Worm (Caenorhabditis elegans) whole organism, young adult: ENCODE measurements around the gene F48D6.4.

ENCODE experiments used
- B0261.1 ChIP-seq: sonication (generic microtip); optimal IDR thresholded peaks from 2 replicates; lab custom pipeline; 2016; ENCODE audit warnings: mild to moderate bottlenecking, missing genetic modification characterization, moderate library complexity, missing compliant biosample characterization
- B0336.3 ChIP-seq: fragments of 200-800 bp; sonication (Bioruptor generic); IDR thresholded peaks from 2 replicates; pipeline ENCODE4 v1.3.6; 2022; ENCODE audit warnings: missing genetic modification characterization, missing compliant biosample characterization
- C06A6.2 ChIP-seq: fragments of 200-800 bp; sonication (Bioruptor generic); conservative IDR thresholded peaks from 2 replicates; pipeline ENCODE4 v1.3.6; 2022; ENCODE audit warnings: missing genetic modification characterization, missing compliant biosample characterization
- F37B4.10 ChIP-seq: fragments of 200-800 bp; sonication (Bioruptor generic); IDR thresholded peaks from 2 replicates; pipeline ENCODE4 v1.3.6; 2022; ENCODE audit warnings: missing genetic modification characterization, missing compliant biosample characterization
- F57C9.4 ChIP-seq: sonication (generic microtip); optimal IDR thresholded peaks from 2 replicates; lab custom pipeline; 2017; ENCODE audit warnings: mild to moderate bottlenecking, missing genetic modification characterization, missing compliant biosample characterization
- K11D2.4 ChIP-seq: fragments of 200-800 bp; sonication (Bioruptor generic); IDR thresholded peaks from 2 replicates; pipeline ENCODE4 v1.3.6; 2022; ENCODE audit warnings: missing genetic modification reagents, missing genetic modification characterization, missing compliant biosample characterization
- K12H6.12 ChIP-seq: fragments of 200-800 bp; sonication (Bioruptor generic); optimal IDR thresholded peaks from 2 replicates; lab custom pipeline; 2018; ENCODE audit warnings: mild to moderate bottlenecking, missing genetic modification characterization, missing compliant biosample characterization
- Y53F4B.3 ChIP-seq: fragments of 200-800 bp; sonication (Bioruptor generic); IDR thresholded peaks from 2 replicates; pipeline ENCODE4 v1.3.6; 2022; ENCODE audit warnings: missing genetic modification reagents, missing genetic modification characterization, missing compliant biosample characterization
- Y53G8AR.9 ChIP-seq: fragments of 200-800 bp; sonication (Bioruptor generic); conservative IDR thresholded peaks from 2 replicates; pipeline ENCODE4 v1.3.6; 2022; ENCODE audit warnings: missing genetic modification reagents, missing genetic modification characterization, missing compliant biosample characterization
- ama-1 ChIP-seq, 3 experiments: fragments of 150-350 bp in 1 of 3; sonication (generic microtip) in 2 of 3; optimal IDR thresholded peaks; 2 replicates each; lab custom pipeline; 2014 to 2018; ENCODE audit warnings: missing biosample characterization in 2 of 3, missing genetic modification characterization in 2 of 3, missing genetic modification reagents in 2 of 3
- attf-3 ChIP-seq: fragments of 200-800 bp; sonication (Bioruptor generic); conservative IDR thresholded peaks from 2 replicates; pipeline ENCODE4 v1.3.6; 2022; ENCODE audit warnings: missing genetic modification reagents, missing genetic modification characterization, missing compliant biosample characterization
- attf-5 ChIP-seq: fragments of 200-800 bp; sonication (Bioruptor generic); optimal IDR thresholded peaks from 2 replicates; lab custom pipeline; 2018; ENCODE audit warnings: mild to moderate bottlenecking, missing genetic modification characterization, missing compliant biosample characterization
- cebp-1 ChIP-seq, 2 experiments: fragments of 200-800 bp in 1 of 2; sonication (Bioruptor generic) in 1 of 2; sonication (generic microtip) in 1 of 2; IDR thresholded peaks in 1 of 2; optimal IDR thresholded peaks in 1 of 2; 2 replicates each; pipeline versions ENCODE4 v1.3.6 to Lab custom; 2017 to 2022; ENCODE audit warnings: missing compliant biosample characterization in 2 of 2, missing genetic modification characterization in 2 of 2, mild to moderate bottlenecking in 1 of 2, missing genetic modification reagents in 1 of 2, moderate library complexity in 1 of 2
- ceh-27 ChIP-seq: fragments of 200-800 bp; sonication (Bioruptor generic); optimal IDR thresholded peaks from 2 replicates; lab custom pipeline; 2018; ENCODE audit warnings: mild to moderate bottlenecking, missing genetic modification characterization, moderate library complexity, missing compliant biosample characterization
- chd-7 ChIP-seq: sonication (generic microtip); optimal IDR thresholded peaks from 2 replicates; lab custom pipeline; 2016; ENCODE audit warnings: mild to moderate bottlenecking, missing genetic modification characterization, moderate library complexity, missing compliant biosample characterization
- die-1 ChIP-seq: sonication (generic microtip); optimal IDR thresholded peaks from 2 replicates; lab custom pipeline; 2016; ENCODE audit warnings: missing genotype, mild to moderate bottlenecking, missing genetic modification characterization, missing compliant biosample characterization
- dox-1 ChIP-seq: fragments of 200-800 bp; sonication (Bioruptor generic); IDR thresholded peaks from 2 replicates; pipeline ENCODE4 v1.3.6; 2022; ENCODE audit warnings: missing genetic modification reagents, missing genetic modification characterization, missing compliant biosample characterization
- fkh-3 ChIP-seq: sonication (generic microtip); optimal IDR thresholded peaks from 2 replicates; lab custom pipeline; 2016; ENCODE audit warnings: mild to moderate bottlenecking, missing genetic modification characterization, missing compliant biosample characterization
- gei-17 ChIP-seq: fragments of 200-800 bp; sonication (Bioruptor generic); optimal IDR thresholded peaks from 2 replicates; lab custom pipeline; 2018; ENCODE audit warnings: mild to moderate bottlenecking, missing genetic modification characterization, missing compliant biosample characterization
- hmg-20 ChIP-seq: fragments of 200-800 bp; sonication (Bioruptor generic); IDR thresholded peaks from 2 replicates; pipeline ENCODE4 v1.3.6; 2022; ENCODE audit warnings: missing genetic modification reagents, missing genetic modification characterization, missing compliant biosample characterization
- lag-1 ChIP-seq: fragments of 200-800 bp; sonication (Bioruptor generic); IDR thresholded peaks from 2 replicates; pipeline ENCODE4 v1.3.6; 2022; ENCODE audit warnings: missing genetic modification reagents, missing genetic modification characterization, missing compliant biosample characterization
- let-526 ChIP-seq: fragments of 200-800 bp; sonication (Bioruptor generic); IDR thresholded peaks from 2 replicates; pipeline ENCODE4 v1.3.6; 2022; ENCODE audit warnings: missing genetic modification reagents, missing genetic modification characterization, missing compliant biosample characterization
- let-607 ChIP-seq, 2 experiments: fragments of 200-800 bp in 1 of 2; sonication (Bioruptor generic) in 1 of 2; sonication (generic microtip) in 1 of 2; optimal IDR thresholded peaks; 2 replicates each; lab custom pipeline; 2016 to 2018; ENCODE audit warnings: mild to moderate bottlenecking in 2 of 2, missing compliant biosample characterization in 2 of 2, missing genetic modification characterization in 2 of 2, moderate library complexity in 2 of 2, missing genotype in 1 of 2
- lin-26 ChIP-seq: fragments of 200-800 bp; sonication (Bioruptor generic); IDR thresholded peaks from 2 replicates; pipeline ENCODE4 v1.3.6; 2022; ENCODE audit warnings: missing genetic modification reagents, missing genetic modification characterization, missing compliant biosample characterization
- lin-40 ChIP-seq: sonication (generic microtip); optimal IDR thresholded peaks from 2 replicates; lab custom pipeline; 2016; ENCODE audit warnings: missing genetic modification characterization, mild to moderate bottlenecking, missing compliant biosample characterization, missing genotype, missing genetic modification reagents
- lir-1 ChIP-seq: fragments of 200-800 bp; sonication (Bioruptor generic); conservative IDR thresholded peaks from 2 replicates; pipeline ENCODE4 v1.3.6; 2022; ENCODE audit warnings: missing genetic modification reagents, missing genetic modification characterization, missing compliant biosample characterization
- lsl-1 ChIP-seq: fragments of 200-800 bp; sonication (Bioruptor generic); optimal IDR thresholded peaks from 2 replicates; lab custom pipeline; 2018; ENCODE audit warnings: mild to moderate bottlenecking, missing genetic modification characterization, moderate library complexity, missing compliant biosample characterization
- madf-3 ChIP-seq: fragments of 200-800 bp; sonication (Bioruptor generic); IDR thresholded peaks from 2 replicates; pipeline ENCODE4 v1.3.6; 2022; ENCODE audit warnings: missing genetic modification reagents, missing genetic modification characterization, missing compliant biosample characterization
- madf-6 ChIP-seq: fragments of 200-800 bp; sonication (Bioruptor generic); IDR thresholded peaks from 2 replicates; pipeline ENCODE4 v1.3.6; 2022; ENCODE audit warnings: missing genetic modification reagents, missing genetic modification characterization, missing compliant biosample characterization
- mcd-1 ChIP-seq: fragments of 200-800 bp; sonication (Bioruptor generic); IDR thresholded peaks from 2 replicates; pipeline ENCODE4 v1.3.6; 2022; ENCODE audit warnings: missing genetic modification reagents, missing genetic modification characterization, missing compliant biosample characterization
- nhr-120 ChIP-seq: fragments of 200-800 bp; sonication (Bioruptor generic); IDR thresholded peaks from 2 replicates; pipeline ENCODE4 v1.3.6; 2022; ENCODE audit warnings: missing genetic modification characterization, missing compliant biosample characterization
- nhr-179 ChIP-seq: sonication (generic microtip); optimal IDR thresholded peaks from 2 replicates; lab custom pipeline; 2016; ENCODE audit warnings: mild to moderate bottlenecking, missing genetic modification characterization, missing compliant biosample characterization
- nhr-27 ChIP-seq: fragments of 200-800 bp; sonication (Bioruptor generic); optimal IDR thresholded peaks from 2 replicates; lab custom pipeline; 2018; ENCODE audit warnings: mild to moderate bottlenecking, missing genetic modification characterization, moderate library complexity, missing compliant biosample characterization
- nhr-90 ChIP-seq: sonication (generic microtip); optimal IDR thresholded peaks from 2 replicates; lab custom pipeline; 2016; ENCODE audit warnings: missing genotype, mild to moderate bottlenecking, missing genetic modification characterization, missing compliant biosample characterization
- pbrm-1 ChIP-seq: fragments of 200-800 bp; sonication (Bioruptor generic); IDR thresholded peaks from 2 replicates; pipeline ENCODE4 v1.3.6; 2022; ENCODE audit warnings: missing genetic modification reagents, missing genetic modification characterization, missing compliant biosample characterization
- rec-8 ChIP-seq, 2 experiments: sonication (generic microtip); optimal IDR thresholded peaks; 2 replicates each; lab custom pipeline; 2016; ENCODE audit warnings: mild to moderate bottlenecking in 2 of 2, missing genetic modification characterization in 2 of 2, missing genetic modification reagents in 2 of 2, missing genotype in 2 of 2, missing biosample characterization in 1 of 2, missing compliant biosample characterization in 1 of 2, moderate library complexity in 1 of 2
- repo-1 ChIP-seq: sonication (generic microtip); optimal IDR thresholded peaks from 2 replicates; lab custom pipeline; 2017; ENCODE audit warnings: mild to moderate bottlenecking, missing genetic modification characterization, missing compliant biosample characterization
- sdz-38 ChIP-seq: sonication (generic microtip); optimal IDR thresholded peaks from 2 replicates; lab custom pipeline; 2016; ENCODE audit warnings: missing genotype, missing genetic modification characterization, missing compliant biosample characterization
- somi-1 ChIP-seq: fragments of 200-800 bp; sonication (Bioruptor generic); optimal IDR thresholded peaks from 2 replicates; lab custom pipeline; 2018; ENCODE audit warnings: mild to moderate bottlenecking, missing genetic modification characterization, missing compliant biosample characterization
- tbp1 ChIP-seq: fragments of 200-800 bp; sonication (Bioruptor generic); optimal IDR thresholded peaks from 2 replicates; lab custom pipeline; 2018; ENCODE audit warnings: mild to moderate bottlenecking, missing genetic modification characterization, missing compliant biosample characterization
- tbx-9 ChIP-seq: sonication (generic microtip); optimal IDR thresholded peaks from 2 replicates; lab custom pipeline; 2016; ENCODE audit warnings: borderline replicate concordance, missing genetic modification characterization, inconsistent platforms, missing compliant biosample characterization
- tlf-1 ChIP-seq: fragments of 200-800 bp; sonication (Bioruptor generic); optimal IDR thresholded peaks from 2 replicates; lab custom pipeline; 2018; ENCODE audit warnings: mild to moderate bottlenecking, missing genetic modification characterization, missing compliant biosample characterization
- unc-62 ChIP-seq: fragments of 150-350 bp; optimal IDR thresholded peaks from 2 replicates; lab custom pipeline; 2014; ENCODE audit warnings: missing biosample characterization, missing genetic modification reagents, missing genetic modification characterization
- xnd-1 ChIP-seq: sonication (generic microtip); optimal IDR thresholded peaks from 2 replicates; lab custom pipeline; 2016; ENCODE audit warnings: missing genotype, missing genetic modification reagents, missing genetic modification characterization, missing compliant biosample characterization
- ztf-25 ChIP-seq: fragments of 200-800 bp; sonication (Bioruptor generic); IDR thresholded peaks from 2 replicates; pipeline ENCODE4 v1.3.6; 2022; ENCODE audit warnings: missing genetic modification reagents, missing genetic modification characterization, missing compliant biosample characterization
- ztf-26 ChIP-seq: sonication (generic microtip); optimal IDR thresholded peaks from 2 replicates; lab custom pipeline; 2017; ENCODE audit warnings: missing genetic modification characterization, missing compliant biosample characterization
- ztf-28 ChIP-seq: fragments of 200-800 bp; sonication (Bioruptor generic); IDR thresholded peaks from 2 replicates; pipeline ENCODE4 v1.3.6; 2022; ENCODE audit warnings: missing genetic modification reagents, missing genetic modification characterization, missing compliant biosample characterization

The F48D6.4 gene

ce11 chrX:4246237-4246697, 745 bp downstream of the F48D6.4 start (continued):
- TF ChIP-seq gei-17 (GFP tag; lab: Kevin White, UChicago): peak; percentile 38
- peak; percentile 49 for TF ChIP-seq tlf-1 (GFP tag; lab: Kevin White, UChicago)
- no peak for TF ChIP-seq mcd-1
- no peak for TF ChIP-seq ztf-28 (GFP tag; lab: Robert Waterston, UW)
- TF ChIP-seq attf-3 (GFP tag; lab: Robert Waterston, UW): no peak
- 0 out of 2 replicates have a peak, but pooled peaks have one; percentile 37 for TF ChIP-seq pbrm-1
- no peak for TF ChIP-seq sdz-38 (tag; lab: Kevin White, UChicago)
- TF ChIP-seq die-1 (tag; lab: Kevin White, UChicago): no peak
- TF ChIP-seq unc-62 (GFP tag; lab: Kevin White, UChicago): no peak
- 0 out of 2 replicates have a peak, but pooled peaks have one; percentile 38 for TF ChIP-seq C06A6.2 (GFP tag; lab: Robert Waterston, UW)
- TF ChIP-seq lin-26 (GFP tag; lab: Robert Waterston, UW): 0 out of 2 replicates have a peak, but pooled peaks have one; percentile 12
- TF ChIP-seq ama-1 (optimal IDR thresholded peaks at IDR 0.05; lab: Kevin White, UChicago): peak; percentile 46
- TF ChIP-seq ama-1 (GFP tag; optimal IDR thresholded peaks at IDR 0.05; lab: Kevin White, UChicago): no peak
- TF ChIP-seq nhr-27 (tag; lab: Kevin White, UChicago): no peak
- TF ChIP-seq lag-1 (GFP tag; lab: Robert Waterston, UW): no peak
- TF ChIP-seq xnd-1 (tag; lab: Kevin White, UChicago): no peak
- TF ChIP-seq Y53G8AR.9: 0 out of 2 replicates have a peak, but pooled peaks have one; percentile 56
- TF ChIP-seq ztf-25 (GFP tag; lab: Robert Waterston, UW): 0 out of 2 replicates have a peak, but pooled peaks have one; percentile 15
- peak; percentile 65 for TF ChIP-seq dox-1 (GFP tag; lab: Robert Waterston, UW)
- peak; percentile 49 for TF ChIP-seq tbp1 (GFP tag; lab: Kevin White, UChicago)
- TF ChIP-seq F57C9.4 (tag; lab: Kevin White, UChicago): no peak
- no peak for TF ChIP-seq ceh-27 (GFP tag; lab: Kevin White, UChicago)
- TF ChIP-seq K11D2.4 (GFP tag; lab: Robert Waterston, UW): 0 out of 2 replicates have a peak, but pooled peaks have one; percentile 10
- TF ChIP-seq cebp-1 (GFP tag; IDR thresholded peaks at IDR 0.05; lab: Robert Waterston, UW): no peak
- TF ChIP-seq cebp-1 (tag; optimal IDR thresholded peaks at IDR 0.05; lab: Kevin White, UChicago): peak; percentile 57
- no peak for TF ChIP-seq lsl-1 (GFP tag; lab: Kevin White, UChicago)
- TF ChIP-seq chd-7: peak; percentile 46
- TF ChIP-seq let-526 (GFP tag; lab: Robert Waterston, UW): 0 out of 2 replicates have a peak, but pooled peaks have one; percentile 4
- no peak for TF ChIP-seq B0261.1 (tag; lab: Kevin White, UChicago)
- peak; percentile 24 for TF ChIP-seq ztf-26 (tag; lab: Kevin White, UChicago)
- no peak for TF ChIP-seq nhr-179 (tag; lab: Kevin White, UChicago)
- TF ChIP-seq F37B4.10 (GFP tag; lab: Robert Waterston, UW): no peak
- TF ChIP-seq rec-8 (tag; optimal IDR thresholded peaks at IDR 0.05; lab: Kevin White, UChicago): no peak
- no peak for TF ChIP-seq let-607 (tag; optimal IDR thresholded peaks at IDR 0.05; lab: Kevin White, UChicago)
- TF ChIP-seq somi-1 (GFP tag; lab: Kevin White, UChicago): peak; percentile 25
- TF ChIP-seq lin-40 (tag; lab: Kevin White, UChicago): peak; percentile 40
- TF ChIP-seq madf-3 (GFP tag; lab: Robert Waterston, UW): 0 out of 2 replicates have a peak, but pooled peaks have one; percentile 38
- no peak for TF ChIP-seq K12H6.12 (tag; lab: Kevin White, UChicago)
- no peak for TF ChIP-seq fkh-3 (tag; lab: Kevin White, UChicago)
- no peak for TF ChIP-seq Y53F4B.3 (GFP tag; lab: Robert Waterston, UW)
- TF ChIP-seq nhr-120: no peak
- peak; percentile 18 for TF ChIP-seq nhr-90 (tag; lab: Kevin White, UChicago)
- 0 out of 2 replicates have a peak, but pooled peaks have one; percentile 46 for TF ChIP-seq lir-1 (GFP tag; lab: Robert Waterston, UW)
- no peak for TF ChIP-seq madf-6 (GFP tag; lab: Robert Waterston, UW)
- TF ChIP-seq B0336.3 (GFP tag; lab: Robert Waterston, UW): peak; percentile 86
- TF ChIP-seq hmg-20: no peak; the same call in 1 of the 2 replicates
- peak; percentile 89 for TF ChIP-seq repo-1 (tag; lab: Kevin White, UChicago)
- TF ChIP-seq tbx-9 (tag; lab: Kevin White, UChicago): no peak
- peak; percentile 2 for TF ChIP-seq attf-5 (GFP tag; lab: Kevin White, UChicago)
